Worm (Caenorhabditis elegans): ENCODE results near the gene clp-9.

- TF ChIP-seq gei-8 (GFP tag; optimal IDR thresholded peaks at IDR 0.05) (no peak), fkh-10 (GFP tag; optimal IDR thresholded peaks at IDR 0.05) (no peak), ceh-82 (tag; optimal IDR thresholded peaks at IDR 0.05) (no peak), nhr-6 (tag; optimal IDR thresholded peaks at IDR 0.05) (no peak), spr-3 (GFP tag; optimal IDR thresholded peaks at IDR 0.05) (no peak), unc-130 (GFP tag; optimal IDR thresholded peaks at IDR 0.05) (no peak), lin-39 (tag; optimal IDR thresholded peaks at IDR 0.05) (no peak), ama-1 (optimal IDR thresholded peaks at IDR 0.05) (no peak)
These were observed 32.6 kb upstream of the clp-9 start, which contains the start of gene C50H2.5 for ce11 chrV:9918410-9918809.

All from whole organism, L4 larva.